Worm (Caenorhabditis elegans) whole organism, young adult: ENCODE results near the gene sex-1.

Source experiments
- B0019.2 ChIP-seq: fragments of 200-800 bp; sonication (Bioruptor generic); conservative IDR thresholded peaks from 2 replicates; pipeline ENCODE4 v1.3.6; 2022; ENCODE audit warnings: missing genetic modification reagents, missing genetic modification characterization, missing compliant biosample characterization
- B0035.1 ChIP-seq: sonication (generic microtip); optimal IDR thresholded peaks from 2 replicates; lab custom pipeline; 2016; ENCODE audit warnings: missing genetic modification characterization, mild to moderate bottlenecking, missing compliant biosample characterization, missing genotype, missing genetic modification reagents
- B0261.1 ChIP-seq: sonication (generic microtip); optimal IDR thresholded peaks from 2 replicates; lab custom pipeline; 2016; ENCODE audit warnings: mild to moderate bottlenecking, missing genetic modification characterization, moderate library complexity, missing compliant biosample characterization
- F37B4.10 ChIP-seq: fragments of 200-800 bp; sonication (Bioruptor generic); IDR thresholded peaks from 2 replicates; pipeline ENCODE4 v1.3.6; 2022; ENCODE audit warnings: missing genetic modification characterization, missing compliant biosample characterization
- F39B2.1 ChIP-seq: fragments of 200-800 bp; sonication (Bioruptor generic); IDR thresholded peaks from 2 replicates; pipeline ENCODE4 v1.3.6; 2022; ENCODE audit warnings: missing genetic modification reagents, missing genetic modification characterization, missing compliant biosample characterization
- F57A8.1 ChIP-seq: fragments of 200-800 bp; sonication (Bioruptor generic); optimal IDR thresholded peaks from 2 replicates; lab custom pipeline; 2018; ENCODE audit warnings: mild to moderate bottlenecking, missing genetic modification characterization, moderate library complexity, missing compliant biosample characterization
- K11D2.4 ChIP-seq: fragments of 200-800 bp; sonication (Bioruptor generic); IDR thresholded peaks from 2 replicates; pipeline ENCODE4 v1.3.6; 2022; ENCODE audit warnings: missing genetic modification reagents, missing genetic modification characterization, missing compliant biosample characterization
- K12H6.12 ChIP-seq: fragments of 200-800 bp; sonication (Bioruptor generic); optimal IDR thresholded peaks from 2 replicates; lab custom pipeline; 2018; ENCODE audit warnings: mild to moderate bottlenecking, missing genetic modification characterization, missing compliant biosample characterization
- T07F8.4 ChIP-seq: sonication (generic microtip); optimal IDR thresholded peaks from 2 replicates; lab custom pipeline; 2016; ENCODE audit warnings: mild to moderate bottlenecking, missing genetic modification characterization, moderate library complexity, missing compliant biosample characterization
- ZK185.1 ChIP-seq: sonication (generic microtip); optimal IDR thresholded peaks from 2 replicates; lab custom pipeline; 2016; ENCODE audit warnings: mild to moderate bottlenecking, missing genetic modification characterization, missing compliant biosample characterization; ENCODE audit not compliant: poor library complexity, severe bottlenecking
- ceh-58 ChIP-seq: fragments of 200-800 bp; sonication (Bioruptor generic); IDR thresholded peaks from 2 replicates; pipeline ENCODE4 v1.3.6; 2022; ENCODE audit warnings: missing genetic modification characterization, missing compliant biosample characterization
- ceh-91 ChIP-seq: fragments of 200-800 bp; sonication (Bioruptor generic); IDR thresholded peaks from 2 replicates; pipeline ENCODE4 v1.3.6; 2022; ENCODE audit warnings: missing genetic modification reagents, missing genetic modification characterization, missing compliant biosample characterization
- die-1 ChIP-seq: sonication (generic microtip); optimal IDR thresholded peaks from 2 replicates; lab custom pipeline; 2016; ENCODE audit warnings: missing genotype, mild to moderate bottlenecking, missing genetic modification characterization, missing compliant biosample characterization
- dox-1 ChIP-seq: fragments of 200-800 bp; sonication (Bioruptor generic); IDR thresholded peaks from 2 replicates; pipeline ENCODE4 v1.3.6; 2022; ENCODE audit warnings: missing genetic modification reagents, missing genetic modification characterization, missing compliant biosample characterization
- efl-1 ChIP-seq: fragments of 150-350 bp; optimal IDR thresholded peaks from 2 replicates; lab custom pipeline; 2014; ENCODE audit warnings: missing biosample characterization, missing genetic modification reagents, missing genetic modification characterization
- hrde-1 ChIP-seq: sonication (generic microtip); optimal IDR thresholded peaks from 2 replicates; lab custom pipeline; 2016; ENCODE audit warnings: missing genetic modification characterization, mild to moderate bottlenecking, missing compliant biosample characterization, moderate library complexity, missing genotype, missing genetic modification reagents, borderline replicate concordance
- let-526 ChIP-seq: fragments of 200-800 bp; sonication (Bioruptor generic); IDR thresholded peaks from 2 replicates; pipeline ENCODE4 v1.3.6; 2022; ENCODE audit warnings: missing genetic modification reagents, missing genetic modification characterization, missing compliant biosample characterization
- lin-40 ChIP-seq: sonication (generic microtip); optimal IDR thresholded peaks from 2 replicates; lab custom pipeline; 2016; ENCODE audit warnings: missing genetic modification characterization, mild to moderate bottlenecking, missing compliant biosample characterization, missing genotype, missing genetic modification reagents
- lin-54 ChIP-seq: fragments of 200-800 bp; sonication (Bioruptor generic); optimal IDR thresholded peaks from 2 replicates; lab custom pipeline; 2018; ENCODE audit warnings: mild to moderate bottlenecking, missing genetic modification characterization, missing compliant biosample characterization
- lir-1 ChIP-seq: fragments of 200-800 bp; sonication (Bioruptor generic); conservative IDR thresholded peaks from 2 replicates; pipeline ENCODE4 v1.3.6; 2022; ENCODE audit warnings: missing genetic modification reagents, missing genetic modification characterization, missing compliant biosample characterization
- lsy-27 ChIP-seq: sonication (generic microtip); optimal IDR thresholded peaks from 2 replicates; lab custom pipeline; 2017; ENCODE audit warnings: missing genetic modification characterization, mild to moderate bottlenecking, missing compliant biosample characterization, antibody characterized with exemption, missing genotype, borderline replicate concordance; ENCODE audit not compliant: insufficient read depth
- nfya-2 ChIP-seq: fragments of 200-800 bp; sonication (Bioruptor generic); IDR thresholded peaks from 2 replicates; pipeline ENCODE4 v1.3.6; 2022; ENCODE audit warnings: missing genetic modification reagents, missing genetic modification characterization, missing compliant biosample characterization
- rcor-1 ChIP-seq: fragments of 200-800 bp; sonication (Bioruptor generic); IDR thresholded peaks from 2 replicates; pipeline ENCODE4 v1.3.6; 2022; ENCODE audit warnings: missing genetic modification reagents, missing genetic modification characterization, missing compliant biosample characterization
- somi-1 ChIP-seq: fragments of 200-800 bp; sonication (Bioruptor generic); optimal IDR thresholded peaks from 2 replicates; lab custom pipeline; 2018; ENCODE audit warnings: mild to moderate bottlenecking, missing genetic modification characterization, missing compliant biosample characterization
- tlf-1 ChIP-seq: fragments of 200-800 bp; sonication (Bioruptor generic); optimal IDR thresholded peaks from 2 replicates; lab custom pipeline; 2018; ENCODE audit warnings: mild to moderate bottlenecking, missing genetic modification characterization, missing compliant biosample characterization
- xnd-1 ChIP-seq: sonication (generic microtip); optimal IDR thresholded peaks from 2 replicates; lab custom pipeline; 2016; ENCODE audit warnings: missing genotype, missing genetic modification reagents, missing genetic modification characterization, missing compliant biosample characterization
- zfh-2 ChIP-seq: fragments of 200-800 bp; sonication (Bioruptor generic); conservative IDR thresholded peaks from 2 replicates; pipeline ENCODE4 v1.3.6; 2022; ENCODE audit warnings: missing genetic modification reagents, missing genetic modification characterization, missing compliant biosample characterization
- zim-3 ChIP-seq: sonication (generic microtip); optimal IDR thresholded peaks from 2 replicates; lab custom pipeline; 2017; ENCODE audit warnings: mild to moderate bottlenecking, missing genetic modification characterization, moderate library complexity, missing compliant biosample characterization
- ztf-18 ChIP-seq: sonication (generic microtip); optimal IDR thresholded peaks from 2 replicates; lab custom pipeline; 2016; ENCODE audit warnings: missing genotype, mild to moderate bottlenecking, missing genetic modification characterization, missing compliant biosample characterization
- ztf-26 ChIP-seq: sonication (generic microtip); optimal IDR thresholded peaks from 2 replicates; lab custom pipeline; 2017; ENCODE audit warnings: missing genetic modification characterization, missing compliant biosample characterization
- ztf-3 ChIP-seq: fragments of 200-800 bp; sonication (Bioruptor generic); optimal IDR thresholded peaks from 2 replicates; lab custom pipeline; 2018; ENCODE audit warnings: mild to moderate bottlenecking, missing genetic modification characterization, missing compliant biosample characterization

Gene sex-1

DNA sequence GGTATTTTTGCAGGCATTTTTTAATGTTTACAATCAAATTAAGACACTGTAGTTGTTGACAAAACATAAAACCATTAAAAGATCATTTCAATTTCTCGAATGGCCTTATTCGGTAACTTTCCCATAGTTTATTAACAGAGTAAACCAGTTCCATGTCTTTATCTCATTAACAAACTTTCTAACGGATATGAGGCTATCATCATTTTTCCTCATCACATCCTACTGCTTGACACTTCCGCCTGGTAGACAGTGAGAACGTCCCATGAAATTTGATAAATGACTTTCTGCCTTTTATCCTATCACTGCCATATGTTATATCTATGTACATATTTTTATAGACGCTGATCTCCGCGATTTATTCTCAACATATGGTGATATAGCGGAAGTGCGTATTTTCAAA is 34.6 kb downstream of the sex-1 start:
- TF ChIP-seq ceh-91 (GFP tag; lab: Robert Waterston, UW) (no peak), T07F8.4 (tag; lab: Kevin White, UChicago) (no peak), dox-1 (no peak), B0019.2 (no peak), let-526 (GFP tag; lab: Robert Waterston, UW) (no peak), F39B2.1 (GFP tag; lab: Robert Waterston, UW) (no peak), tlf-1 (GFP tag; lab: Kevin White, UChicago) (no peak), zim-3 (tag; lab: Kevin White, UChicago) (no peak)
- TF ChIP-seq, all 124 proteins: peak for 0

DNA sequence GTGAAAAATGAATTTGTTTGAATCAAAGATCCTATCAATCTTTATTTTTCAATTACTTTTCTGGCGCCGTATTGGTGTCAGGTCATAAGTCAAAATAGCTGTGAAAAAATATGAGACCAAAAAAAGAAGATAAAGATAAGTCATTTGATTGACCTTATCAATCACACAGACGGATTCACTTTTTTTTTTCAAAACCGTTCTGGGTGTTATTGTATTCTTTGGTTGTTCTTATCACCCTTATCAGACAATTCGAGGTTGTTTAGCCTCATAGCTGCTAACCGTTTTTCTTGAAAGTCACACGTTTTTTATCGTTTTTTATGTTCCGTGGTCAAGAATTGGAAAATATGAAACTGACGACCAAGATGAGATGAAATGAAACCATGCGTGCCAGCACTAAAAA is 36.7 kb downstream of the sex-1 start:
- no peak for TF ChIP-seq B0261.1 (tag; lab: Kevin White, UChicago)
- TF ChIP-seq K11D2.4 = 0 out of 2 replicates have a peak, but pooled peaks have one; percentile 41
- TF ChIP-seq xnd-1 (tag; lab: Kevin White, UChicago) = no peak
- peak; percentile 27 for TF ChIP-seq somi-1 (GFP tag; lab: Kevin White, UChicago)
- TF ChIP-seq die-1 = no peak
- TF ChIP-seq lin-40 (tag; lab: Kevin White, UChicago) = peak; percentile 13
- TF ChIP-seq ztf-26 = peak; percentile 16

DNA sequence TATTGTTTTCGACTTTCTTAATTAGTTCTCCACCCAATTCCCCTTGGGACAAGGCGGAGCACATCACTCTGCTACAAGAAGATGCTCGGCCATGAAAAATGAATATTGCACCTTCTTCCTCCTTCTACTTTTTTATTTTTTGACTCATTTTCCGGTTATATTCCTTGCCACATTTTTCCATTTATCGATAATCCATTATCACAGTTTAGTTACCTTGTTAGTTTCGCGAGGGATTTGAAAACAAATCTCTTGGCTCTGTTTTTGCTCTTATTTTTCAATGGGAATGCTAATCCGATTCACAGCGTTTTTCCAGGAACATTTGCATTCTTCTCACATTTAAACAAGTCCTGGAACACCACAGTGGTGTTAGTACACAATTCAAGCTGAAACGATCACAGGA is 38.2 kb downstream of the sex-1 start, which contains the start of gene rnp-9:
TSS of gene rnp-9 (plus strand) at position 301 of the 400 bp plus-strand sequence.
- TF ChIP-seq nfya-2 (GFP tag; lab: Robert Waterston, UW) (no peak), K12H6.12 (tag; lab: Kevin White, UChicago) (no peak), F57A8.1 (GFP tag; lab: Kevin White, UChicago) (no peak), lir-1 (GFP tag; lab: Robert Waterston, UW) (no peak), rcor-1 (GFP tag; lab: Robert Waterston, UW) (no peak), hrde-1 (tag; lab: Kevin White, UChicago) (no peak), ceh-58 (GFP tag; lab: Robert Waterston, UW) (no peak), B0035.1 (tag; lab: Kevin White, UChicago) (no peak), ztf-18 (tag; lab: Kevin White, UChicago) (no peak), dox-1 (no peak), ztf-3 (GFP tag; lab: Kevin White, UChicago) (no peak), efl-1 (GFP tag; lab: Kevin White, UChicago) (no peak), F37B4.10 (GFP tag; lab: Robert Waterston, UW) (no peak), lin-54 (GFP tag; lab: Kevin White, UChicago) (no peak)

DNA sequence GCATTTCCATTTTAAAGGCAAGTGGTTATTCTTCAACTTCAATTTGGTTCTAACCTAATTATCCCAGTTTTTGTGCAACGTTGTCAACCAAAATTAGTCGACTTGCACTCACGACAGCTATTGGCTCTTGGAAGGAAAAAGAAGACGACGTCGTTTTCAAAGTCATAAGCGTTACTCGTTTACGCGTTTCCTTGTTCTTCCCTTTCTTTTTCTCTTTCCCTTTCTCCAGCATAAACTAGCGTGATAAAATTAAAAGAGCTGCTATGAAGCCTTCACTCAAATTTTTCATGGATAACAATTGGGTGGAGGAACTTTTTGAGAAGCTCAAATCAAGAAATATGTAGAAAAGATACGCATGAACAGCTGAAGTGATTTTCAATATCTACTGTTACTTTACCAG is 42.0 kb downstream of the sex-1 start:
- no peak for TF ChIP-seq zfh-2 (GFP tag; lab: Robert Waterston, UW)

DNA sequence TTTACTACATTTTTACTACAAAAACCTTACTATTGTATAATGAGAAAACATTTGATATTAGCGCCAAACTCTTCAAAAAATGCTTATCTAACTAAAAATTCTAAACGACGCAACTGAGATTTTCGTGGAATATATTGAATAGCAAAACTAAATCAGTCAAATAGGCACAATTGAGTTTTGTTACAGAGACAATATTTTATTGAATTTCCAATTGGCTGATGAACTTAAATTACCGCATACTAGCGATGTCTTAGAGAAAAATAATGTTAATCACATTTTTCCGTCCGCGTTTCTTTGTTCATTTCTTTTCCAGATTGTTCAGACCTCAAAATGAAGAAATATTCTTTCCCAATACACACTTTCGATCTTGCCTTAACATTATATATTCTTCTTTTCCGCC is 42.7 kb downstream of the sex-1 start:
- TF ChIP-seq ZK185.1 (no peak), lsy-27 (no peak)
